Worm (Caenorhabditis elegans): ENCODE results near the gene ZK131.11.

ZK131.11 gene

ce11 chrII:13780792-13781248, 11.2 kb upstream of the ZK131.11 start (continued):
- TF ChIP-seq snpc-1.2 (GFP tag; IDR thresholded peaks at IDR 0.05) (no peak), ces-1 (GFP tag; optimal IDR thresholded peaks at IDR 0.05) (no peak), dve-1 (tag; optimal IDR thresholded peaks at IDR 0.05; ENCODE audit: insufficient read depth) (peak; percentile 92), lin-39 (tag; optimal IDR thresholded peaks at IDR 0.05) (no peak), spr-3 (GFP tag; optimal IDR thresholded peaks at IDR 0.05) (peak; percentile 32), ctbp-1 (GFP tag; IDR thresholded peaks at IDR 0.05) (no peak), fos-1 (tag; optimal IDR thresholded peaks at IDR 0.05) (no peak), aha-1 (tag) (peak; percentile 98), hlh-30 (tag; optimal IDR thresholded peaks at IDR 0.05; ENCODE audit: insufficient read depth) (no peak), lsy-2 (tag; optimal IDR thresholded peaks at IDR 0.05) (no peak), arid-1 (GFP tag; conservative IDR thresholded peaks at IDR 0.05) (no peak), nhr-11 (tag; optimal IDR thresholded peaks at IDR 0.05) (no peak), ceh-28 (tag; optimal IDR thresholded peaks at IDR 0.05) (no peak), nhr-237 (tag; optimal IDR thresholded peaks at IDR 0.05) (no peak), lin-38 (GFP tag; IDR thresholded peaks at IDR 0.05) (no peak), Y48G9A.11 (GFP tag; IDR thresholded peaks at IDR 0.05) (no peak), ceh-62 (tag; optimal IDR thresholded peaks at IDR 0.05) (no peak), saeg-2 (GFP tag; IDR thresholded peaks at IDR 0.05) (no peak), spr-1 (tag; optimal IDR thresholded peaks at IDR 0.05) (no peak), F44E2.7 (GFP tag; IDR thresholded peaks at IDR 0.05) (no peak), fkh-10 (GFP tag; optimal IDR thresholded peaks at IDR 0.05) (no peak), daf-8 (GFP tag; IDR thresholded peaks at IDR 0.05) (no peak), dmd-6 (GFP tag; IDR thresholded peaks at IDR 0.05) (peak; percentile 54), dmd-8 (GFP tag; IDR thresholded peaks at IDR 0.05) (0 out of 2 replicates have a peak, but pooled peaks have one; percentile 43), aly-2 (tag; optimal IDR thresholded peaks at IDR 0.05) (no peak), mdl-1 (tag; optimal IDR thresholded peaks at IDR 0.05) (no peak), T26A8.4 (GFP tag; IDR thresholded peaks at IDR 0.05) (0 out of 2 replicates have a peak, but pooled peaks have one; percentile 45), lin-15B (tag; optimal IDR thresholded peaks at IDR 0.05) (no peak), nhr-102 (tag; optimal IDR thresholded peaks at IDR 0.05) (peak; percentile 82), zip-11 (GFP tag; IDR thresholded peaks at IDR 0.05) (no peak), Y5F2A.4 (GFP tag; optimal IDR thresholded peaks at IDR 0.05) (no peak), mes-2 (tag; optimal IDR thresholded peaks at IDR 0.05; ENCODE audit: poor library complexity, severe bottlenecking) (peak; percentile 29), lir-3 (tag; optimal IDR thresholded peaks at IDR 0.05) (no peak), T20F7.1 (GFP tag; optimal IDR thresholded peaks at IDR 0.05) (no peak), madf-9 (GFP tag; conservative IDR thresholded peaks at IDR 0.05) (no peak), pha-4 (GFP tag; IDR thresholded peaks at IDR 0.05) (peak; percentile 40; the same call in 1 of the 2 replicates), pha-4 (tag; optimal IDR thresholded peaks at IDR 0.05) (no peak), lim-7 (GFP tag; IDR thresholded peaks at IDR 0.05) (peak; percentile 59; the same call in 1 of the 2 replicates), mxl-2 (GFP tag; conservative IDR thresholded peaks at IDR 0.05) (no peak), F37D6.2 (tag; optimal IDR thresholded peaks at IDR 0.05) (no peak), lin-13 (GFP tag; optimal IDR thresholded peaks at IDR 0.05) (no peak), set-16 (GFP tag; IDR thresholded peaks at IDR 0.05) (no peak), unc-62 (GFP tag; optimal IDR thresholded peaks at IDR 0.05 in 1 of 2) (no peak), unc-62 (tag; optimal IDR thresholded peaks at IDR 0.05) (no peak), nhr-41 (GFP tag; IDR thresholded peaks at IDR 0.05) (no peak), ztf-11 (tag; optimal IDR thresholded peaks at IDR 0.05) (no peak), egl-27 (tag; optimal IDR thresholded peaks at IDR 0.05) (no peak), nhr-28 (tag; optimal IDR thresholded peaks at IDR 0.05) (peak; percentile 65), duxl-1 (tag; optimal IDR thresholded peaks at IDR 0.05; ENCODE audit: poor library complexity) (peak; percentile 18), php-3 (GFP tag; IDR thresholded peaks at IDR 0.05) (no peak; the same call in 1 of the 2 replicates), ceh-44 (GFP tag; IDR thresholded peaks at IDR 0.05) (no peak), pqm-1 (tag; optimal IDR thresholded peaks at IDR 0.05) (peak; percentile 91)

All from whole organism, L4 larva.